Worm (Caenorhabditis elegans): ENCODE measurements around the gene ceh-87.
"Not testable (repeated sequence)": the region's sequence is repeated elsewhere in the genome, so short reads cannot be mapped to it uniquely, and the experiment has no call there.

ceh-87 gene

ce11 chrII:2673534-2673933, 10.6 kb downstream of the ceh-87 start, which contains the start of the genes F22E5.20 and F22E5.1:
Gene F22E5.20, minus strand, starts transcription at chrII:2673634.
Gene F22E5.1, plus strand, starts transcription at chrII:2673775.
- not testable (repeated sequence) for TF ChIP-seq flt-1 (GFP tag; IDR thresholded peaks at IDR 0.05); hmg-4 (GFP tag; optimal IDR thresholded peaks at IDR 0.05); ama-1 (optimal IDR thresholded peaks at IDR 0.05)

- not testable (repeated sequence) for TF ChIP-seq tbx-37 (GFP tag; conservative IDR thresholded peaks at IDR 0.05); F13C5.2 (tag; optimal IDR thresholded peaks at IDR 0.05); pes-1 (GFP tag; IDR thresholded peaks at IDR 0.05)
These were observed 11.8 kb downstream of the ceh-87 start, which contains the start of gene sri-57 for ce11 chrII:2672320-2672719. Gene sri-57, minus strand, starts transcription at chrII:2672420.

- no peak for TF ChIP-seq tra-4 (tag; optimal IDR thresholded peaks at IDR 0.05)
These were observed 18.5 kb downstream of the ceh-87 start, which contains the start of gene F22E5.22 for ce11 chrII:2665606-2666005. Gene F22E5.22, plus strand, starts transcription at chrII:2665906.

DNA sequence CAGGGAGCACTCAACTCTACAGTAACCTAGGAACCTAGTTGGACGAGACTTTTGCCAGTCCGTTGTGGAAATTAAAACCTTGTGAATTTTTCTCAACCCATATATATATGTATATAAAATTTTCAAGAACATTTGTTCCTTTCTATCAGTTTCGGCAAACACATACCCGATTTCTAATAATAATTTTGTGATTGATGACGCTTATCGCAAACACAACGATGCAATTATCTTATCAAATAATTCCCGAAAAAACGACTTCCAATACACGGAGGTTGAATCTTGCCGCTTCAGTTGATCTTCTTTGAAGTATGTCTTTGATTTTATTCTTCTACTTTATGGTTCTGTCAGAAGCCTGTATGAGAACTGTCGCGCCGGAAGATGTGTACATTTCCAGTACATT, 19.0 kb downstream of the ceh-87 start, which contains the start of gene F22E5.2:
F22E5.2 (plus strand) TSS at position 301 of the 400 bp plus-strand sequence.
- not testable (repeated sequence) for TF ChIP-seq pes-1 (GFP tag; IDR thresholded peaks at IDR 0.05); sea-1 (GFP tag; conservative IDR thresholded peaks at IDR 0.05); aly-1 (tag; optimal IDR thresholded peaks at IDR 0.05)

ce11 chrII:2659364-2659763, 24.7 kb downstream of the ceh-87 start, which contains the start of gene gcy-21:
Gene gcy-21, plus strand, starts transcription at chrII:2659664.
- TF ChIP-seq tbx-11 (GFP tag; IDR thresholded peaks at IDR 0.05), result no peak
- TF ChIP-seq flt-1 (GFP tag; IDR thresholded peaks at IDR 0.05), result no peak
- TF ChIP-seq scrt-1 (GFP tag; IDR thresholded peaks at IDR 0.05), result no peak
- no peak for TF ChIP-seq B0310.2 (tag; optimal IDR thresholded peaks at IDR 0.05)
- no peak for TF ChIP-seq sea-1 (GFP tag; conservative IDR thresholded peaks at IDR 0.05)
- no peak for TF ChIP-seq F13C5.2 (tag; optimal IDR thresholded peaks at IDR 0.05)
- no peak for TF ChIP-seq hnd-1 (tag; optimal IDR thresholded peaks at IDR 0.05)
- no peak for TF ChIP-seq ceh-13 (GFP tag; optimal IDR thresholded peaks at IDR 0.05)
- no peak for TF ChIP-seq hmbx-1 (tag; optimal IDR thresholded peaks at IDR 0.05)
- no peak for TF ChIP-seq hmg-4 (GFP tag; optimal IDR thresholded peaks at IDR 0.05)
- TF ChIP-seq pes-1 (GFP tag; IDR thresholded peaks at IDR 0.05), result no peak
- no peak for TF ChIP-seq ama-1 (optimal IDR thresholded peaks at IDR 0.05)
- no peak for TF ChIP-seq tbx-37 (GFP tag; conservative IDR thresholded peaks at IDR 0.05)
- TF ChIP-seq tra-4 (tag; optimal IDR thresholded peaks at IDR 0.05), result no peak
- no peak for TF ChIP-seq ets-7 (tag; optimal IDR thresholded peaks at IDR 0.05)

- no peak for TF ChIP-seq ceh-36 (tag; optimal IDR thresholded peaks at IDR 0.05)
- TF ChIP-seq hnd-1 (tag; optimal IDR thresholded peaks at IDR 0.05), result no peak
- TF ChIP-seq tra-4 (tag; optimal IDR thresholded peaks at IDR 0.05), result no peak
- no peak for TF ChIP-seq B0310.2 (tag; optimal IDR thresholded peaks at IDR 0.05)
- no peak for TF ChIP-seq pes-1 (GFP tag; IDR thresholded peaks at IDR 0.05)
- no peak for TF ChIP-seq hmbx-1 (tag; optimal IDR thresholded peaks at IDR 0.05)
- TF ChIP-seq tbx-37 (GFP tag; conservative IDR thresholded peaks at IDR 0.05), result no peak
- TF ChIP-seq ets-7 (tag; optimal IDR thresholded peaks at IDR 0.05), result no peak
- no peak for TF ChIP-seq aly-1 (tag; optimal IDR thresholded peaks at IDR 0.05)
- TF ChIP-seq ceh-13 (GFP tag; optimal IDR thresholded peaks at IDR 0.05), result no peak
- no peak for TF ChIP-seq scrt-1 (GFP tag; IDR thresholded peaks at IDR 0.05)
These were observed 27.5 kb downstream of the ceh-87 start, which contains the start of gene sri-47 for ce11 chrII:2656606-2657005. Gene sri-47, plus strand, starts transcription at chrII:2656906.

ce11 chrII:2649539-2649938, 34.6 kb downstream of the ceh-87 start, which contains the start of the genes F22E5.13 and F22E5.6:
Gene F22E5.13, minus strand, starts transcription at chrII:2649639.
Gene F22E5.6, plus strand, starts transcription at chrII:2649835.
- TF ChIP-seq sea-1 (GFP tag; conservative IDR thresholded peaks at IDR 0.05) (no peak), hmbx-1 (tag; optimal IDR thresholded peaks at IDR 0.05) (no peak), ceh-13 (GFP tag; optimal IDR thresholded peaks at IDR 0.05) (no peak), hnd-1 (tag; optimal IDR thresholded peaks at IDR 0.05) (no peak), F13C5.2 (tag; optimal IDR thresholded peaks at IDR 0.05) (no peak), ets-7 (tag; optimal IDR thresholded peaks at IDR 0.05) (no peak), B0310.2 (tag; optimal IDR thresholded peaks at IDR 0.05) (no peak), pes-1 (GFP tag; IDR thresholded peaks at IDR 0.05) (no peak), ama-1 (optimal IDR thresholded peaks at IDR 0.05) (no peak), tbx-11 (GFP tag; IDR thresholded peaks at IDR 0.05) (no peak), ceh-36 (tag; optimal IDR thresholded peaks at IDR 0.05) (no peak), tbx-37 (GFP tag; conservative IDR thresholded peaks at IDR 0.05) (no peak), hmg-4 (GFP tag; optimal IDR thresholded peaks at IDR 0.05) (no peak), scrt-1 (GFP tag; IDR thresholded peaks at IDR 0.05) (no peak), aly-1 (tag; optimal IDR thresholded peaks at IDR 0.05) (no peak), flt-1 (GFP tag; IDR thresholded peaks at IDR 0.05) (no peak)

DNA sequence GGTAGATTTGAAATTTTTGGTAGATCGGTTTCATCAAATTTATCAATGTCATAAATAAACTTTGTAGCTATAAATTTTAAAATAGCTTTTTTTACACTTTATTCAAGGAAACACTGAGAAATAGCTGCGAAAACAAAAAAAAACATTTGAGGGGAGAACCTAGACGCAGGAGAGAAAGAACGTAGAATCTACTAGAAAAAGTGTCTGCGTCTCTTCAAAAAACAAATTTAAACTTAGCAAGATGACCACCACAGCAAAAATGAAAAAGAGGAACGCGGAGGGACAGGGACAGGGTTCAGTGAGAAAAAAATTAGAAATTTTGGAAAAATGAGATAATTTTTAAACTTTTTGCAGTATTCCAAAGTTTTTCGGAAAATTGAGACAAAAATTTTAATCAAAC, 35.1 kb downstream of the ceh-87 start:
- TF ChIP-seq B0310.2 (tag; optimal IDR thresholded peaks at IDR 0.05), result no peak
- no peak for TF ChIP-seq flt-1 (GFP tag; IDR thresholded peaks at IDR 0.05)
- TF ChIP-seq ceh-36 (tag; optimal IDR thresholded peaks at IDR 0.05), result no peak
- TF ChIP-seq ceh-13 (GFP tag; optimal IDR thresholded peaks at IDR 0.05), result no peak
- TF ChIP-seq scrt-1 (GFP tag; IDR thresholded peaks at IDR 0.05), result no peak
- TF ChIP-seq F13C5.2 (tag; optimal IDR thresholded peaks at IDR 0.05), result no peak
- TF ChIP-seq hnd-1 (tag; optimal IDR thresholded peaks at IDR 0.05), result no peak
- no peak for TF ChIP-seq hmg-4 (GFP tag; optimal IDR thresholded peaks at IDR 0.05)
- no peak for TF ChIP-seq tbx-37 (GFP tag; conservative IDR thresholded peaks at IDR 0.05)
- TF ChIP-seq tbx-11 (GFP tag; IDR thresholded peaks at IDR 0.05), result no peak
- TF ChIP-seq ama-1 (optimal IDR thresholded peaks at IDR 0.05), result no peak
- TF ChIP-seq ets-7 (tag; optimal IDR thresholded peaks at IDR 0.05), result no peak
- no peak for TF ChIP-seq tra-4 (tag; optimal IDR thresholded peaks at IDR 0.05)
- TF ChIP-seq pes-1 (GFP tag; IDR thresholded peaks at IDR 0.05), result no peak
- TF ChIP-seq sea-1 (GFP tag; conservative IDR thresholded peaks at IDR 0.05), result no peak
- TF ChIP-seq aly-1 (tag; optimal IDR thresholded peaks at IDR 0.05), result no peak
- no peak for TF ChIP-seq hmbx-1 (tag; optimal IDR thresholded peaks at IDR 0.05)
